Worm (Caenorhabditis elegans) whole organism, L4 larva: Measurements from ENCODE around the gene zmp-5.

Experiments
- F26F4.8 ChIP-seq: fragments of 200-800 bp; sonication (Bioruptor generic); conservative IDR thresholded peaks from 2 replicates; pipeline ENCODE4 v1.3.6; 2022; ENCODE audit warnings: missing genetic modification characterization, missing compliant biosample characterization
- F44E2.7 ChIP-seq: fragments of 200-800 bp; sonication (Bioruptor generic); IDR thresholded peaks from 2 replicates; pipeline ENCODE4 v2.1.2; 2022; ENCODE audit warnings: missing genetic modification characterization, missing compliant biosample characterization
- ZK546.5 ChIP-seq, 2 experiments: sonication (generic microtip); optimal IDR thresholded peaks; 2 replicates each; lab custom pipeline; 2017; ENCODE audit warnings: missing biosample characterization in 2 of 2, missing genetic modification characterization in 2 of 2
- aha-1 ChIP-seq: fragments of 150-350 bp; peaks from one replicate; lab custom pipeline; 2014; ENCODE audit warnings: missing biosample characterization, missing genetic modification characterization
- ceh-44 ChIP-seq: fragments of 200-800 bp; sonication (Bioruptor generic); IDR thresholded peaks from 2 replicates; pipeline ENCODE4 v1.3.6; 2022; ENCODE audit warnings: missing genetic modification reagents, missing genetic modification characterization, missing compliant biosample characterization
- ceh-62 ChIP-seq: sonication (generic microtip); optimal IDR thresholded peaks from 2 replicates; lab custom pipeline; 2017; ENCODE audit warnings: missing biosample characterization, missing genetic modification characterization
- ctbp-1 ChIP-seq: fragments of 200-800 bp; sonication (Bioruptor generic); IDR thresholded peaks from 2 replicates; pipeline ENCODE4 v1.3.6; 2022; ENCODE audit warnings: missing genetic modification reagents, missing genetic modification characterization, missing compliant biosample characterization
- daf-12 ChIP-seq: fragments of 150-350 bp; optimal IDR thresholded peaks from 2 replicates; lab custom pipeline; 2014; ENCODE audit warnings: missing biosample characterization, missing genetic modification reagents, missing genetic modification characterization
- daf-16 ChIP-seq, 3 experiments: sonication (generic microtip); optimal IDR thresholded peaks; 2 replicates each; lab custom pipeline; 2016 to 2017; ENCODE audit warnings: missing genetic modification characterization in 3 of 3, missing genetic modification reagents in 3 of 3, mild to moderate bottlenecking in 2 of 3, missing compliant biosample characterization in 2 of 3, missing biosample characterization in 1 of 3, moderate library complexity in 1 of 3
- daf-19 ChIP-seq: fragments of 200-800 bp; sonication (Bioruptor generic); conservative IDR thresholded peaks from 2 replicates; pipeline ENCODE4 v1.3.6; 2022; ENCODE audit warnings: missing genetic modification characterization, missing compliant biosample characterization
- dmd-6 ChIP-seq: fragments of 200-800 bp; sonication (Bioruptor generic); IDR thresholded peaks from 2 replicates; pipeline ENCODE4 v1.3.6; 2022; ENCODE audit warnings: missing genetic modification reagents, missing genetic modification characterization, missing compliant biosample characterization
- dmd-8 ChIP-seq: fragments of 200-800 bp; sonication (Bioruptor generic); IDR thresholded peaks from 2 replicates; pipeline ENCODE4 v1.3.6; 2022; ENCODE audit warnings: missing genetic modification characterization, missing compliant biosample characterization
- dmd-9 ChIP-seq: fragments of 200-800 bp; sonication (Bioruptor generic); IDR thresholded peaks from 2 replicates; pipeline ENCODE4 v1.3.6; 2022; ENCODE audit warnings: missing genetic modification reagents, missing genetic modification characterization, missing compliant biosample characterization
- duxl-1 ChIP-seq: sonication (generic microtip); optimal IDR thresholded peaks from 2 replicates; lab custom pipeline; 2016; ENCODE audit warnings: mild to moderate bottlenecking, missing genetic modification characterization, moderate library complexity, missing compliant biosample characterization; ENCODE audit not compliant: poor library complexity
- egl-27 ChIP-seq: sonication (generic microtip); optimal IDR thresholded peaks from 3 replicates; lab custom pipeline; 2017; ENCODE audit warnings: missing biosample characterization, missing genetic modification reagents, missing genetic modification characterization
- egl-43 ChIP-seq: fragments of 200-800 bp; sonication (Bioruptor generic); IDR thresholded peaks from 2 replicates; pipeline ENCODE4 v1.3.6; 2022; ENCODE audit warnings: missing genetic modification reagents, missing genetic modification characterization, missing compliant biosample characterization
- hif-1 ChIP-seq, 2 experiments: sonication (generic microtip); optimal IDR thresholded peaks; 2 replicates each; lab custom pipeline; 2016 to 2017; ENCODE audit warnings: missing compliant biosample characterization in 2 of 2, missing genetic modification characterization in 2 of 2, missing genetic modification reagents in 2 of 2, missing genotype in 2 of 2, mild to moderate bottlenecking in 1 of 2
- hlh-30 ChIP-seq: sonication (generic microtip); optimal IDR thresholded peaks from 2 replicates; lab custom pipeline; 2017; ENCODE audit warnings: antibody characterized with exemption, mild to moderate bottlenecking, missing genetic modification characterization, missing compliant biosample characterization; ENCODE audit not compliant: insufficient read depth
- hmg-1.1 ChIP-seq: fragments of 200-800 bp; sonication (Bioruptor generic); IDR thresholded peaks from 2 replicates; pipeline ENCODE4 v1.3.6; 2022; ENCODE audit warnings: missing genetic modification reagents, missing genetic modification characterization, missing compliant biosample characterization
- jun-1 ChIP-seq: fragments of 150-350 bp; optimal IDR thresholded peaks from 2 replicates; lab custom pipeline; 2014; ENCODE audit warnings: missing biosample characterization, missing genetic modification reagents, missing genetic modification characterization
- lim-7 ChIP-seq: fragments of 200-800 bp; sonication (Bioruptor generic); IDR thresholded peaks from 2 replicates; pipeline ENCODE4 v1.3.6; 2022; ENCODE audit warnings: missing genetic modification characterization, missing compliant biosample characterization
- lin-1 ChIP-seq: fragments of 200-800 bp; sonication (Bioruptor generic); IDR thresholded peaks from 2 replicates; pipeline ENCODE4 v1.3.6; 2022; ENCODE audit warnings: missing genetic modification reagents, missing genetic modification characterization, missing compliant biosample characterization
- lin-13 ChIP-seq: fragments of 150-350 bp; optimal IDR thresholded peaks from 2 replicates; lab custom pipeline; 2014; ENCODE audit warnings: missing biosample characterization, missing genetic modification reagents, missing genetic modification characterization
- lin-38 ChIP-seq: fragments of 200-800 bp; sonication (Bioruptor generic); IDR thresholded peaks from 2 replicates; pipeline ENCODE4 v1.3.6; 2022; ENCODE audit warnings: missing genetic modification reagents, missing genetic modification characterization, missing compliant biosample characterization
- lin-39 ChIP-seq: fragments of 150-350 bp; optimal IDR thresholded peaks from 2 replicates; lab custom pipeline; 2014; ENCODE audit warnings: missing biosample characterization, missing genetic modification reagents, missing genetic modification characterization
- lir-3 ChIP-seq: sonication (generic microtip); optimal IDR thresholded peaks from 2 replicates; lab custom pipeline; 2016; ENCODE audit warnings: mild to moderate bottlenecking, missing genetic modification characterization, missing compliant biosample characterization
- lsy-2 ChIP-seq, 2 experiments: fragments of 150-350 bp in 1 of 2; sonication (generic microtip) in 1 of 2; optimal IDR thresholded peaks; 2 replicates each; lab custom pipeline; 2014 to 2017; ENCODE audit warnings: missing biosample characterization in 2 of 2, missing genetic modification characterization in 2 of 2
- mdl-1 ChIP-seq, 2 experiments: fragments of 150-350 bp in 1 of 2; sonication (generic microtip) in 1 of 2; optimal IDR thresholded peaks; 2 replicates each; lab custom pipeline; 2014 to 2017; ENCODE audit warnings: missing biosample characterization in 2 of 2, missing genetic modification characterization in 2 of 2
- mep-1 ChIP-seq: fragments of 150-350 bp; sonication (generic microtip); optimal IDR thresholded peaks from 3 replicates; lab custom pipeline; 2014; ENCODE audit warnings: missing biosample characterization, missing genetic modification characterization
- mxl-3 ChIP-seq: fragments of 200-800 bp; sonication (Bioruptor generic); optimal IDR thresholded peaks from 2 replicates; lab custom pipeline; 2018; ENCODE audit warnings: mild to moderate bottlenecking, missing genetic modification characterization, missing compliant biosample characterization
- nhr-102 ChIP-seq: sonication (generic microtip); optimal IDR thresholded peaks from 2 replicates; lab custom pipeline; 2016; ENCODE audit warnings: mild to moderate bottlenecking, missing genetic modification characterization, moderate library complexity, missing compliant biosample characterization
- nhr-11 ChIP-seq: fragments of 150-350 bp; optimal IDR thresholded peaks from 2 replicates; lab custom pipeline; 2014; ENCODE audit warnings: missing biosample characterization, missing genetic modification characterization
- nhr-237 ChIP-seq: sonication (generic microtip); optimal IDR thresholded peaks from 2 replicates; lab custom pipeline; 2017; ENCODE audit warnings: missing biosample characterization, missing genetic modification characterization
- nhr-25 ChIP-seq: sonication (generic microtip); optimal IDR thresholded peaks from 2 replicates; lab custom pipeline; 2017; ENCODE audit warnings: missing genetic modification characterization, mild to moderate bottlenecking, missing compliant biosample characterization, antibody characterized with exemption, moderate library complexity, borderline replicate concordance; ENCODE audit not compliant: insufficient read depth
- nhr-42 ChIP-seq: fragments of 200-800 bp; sonication (Bioruptor generic); IDR thresholded peaks from 2 replicates; pipeline ENCODE4 v1.3.6; 2022; ENCODE audit warnings: missing genetic modification characterization, missing compliant biosample characterization
- nhr-48 ChIP-seq: sonication (generic microtip); optimal IDR thresholded peaks from 2 replicates; lab custom pipeline; 2016; ENCODE audit warnings: mild to moderate bottlenecking, missing genetic modification characterization, missing compliant biosample characterization
- php-3 ChIP-seq: fragments of 200-800 bp; sonication (Bioruptor generic); IDR thresholded peaks from 2 replicates; pipeline ENCODE4 v1.3.6; 2022; ENCODE audit warnings: missing genetic modification reagents, missing genetic modification characterization, missing compliant biosample characterization
- pqm-1 ChIP-seq: sonication (generic microtip); optimal IDR thresholded peaks from 2 replicates; lab custom pipeline; 2017; ENCODE audit warnings: missing biosample characterization, missing genetic modification characterization
- sdz-12 ChIP-seq: fragments of 200-800 bp; sonication (Bioruptor generic); optimal IDR thresholded peaks from 2 replicates; lab custom pipeline; 2018; ENCODE audit warnings: mild to moderate bottlenecking, missing genetic modification characterization, missing compliant biosample characterization
- set-16 ChIP-seq: fragments of 200-800 bp; sonication (Bioruptor generic); IDR thresholded peaks from 2 replicates; pipeline ENCODE4 v1.3.6; 2022; ENCODE audit warnings: missing genetic modification reagents, missing genetic modification characterization, missing compliant biosample characterization
- spr-3 ChIP-seq: fragments of 200-800 bp; sonication (Bioruptor generic); optimal IDR thresholded peaks from 2 replicates; lab custom pipeline; 2018; ENCODE audit warnings: mild to moderate bottlenecking, missing genetic modification characterization, missing compliant biosample characterization
- tag-97 ChIP-seq: fragments of 200-800 bp; sonication (Bioruptor generic); IDR thresholded peaks from 2 replicates; pipeline ENCODE4 v1.3.6; 2022; ENCODE audit warnings: missing genetic modification characterization, missing compliant biosample characterization
- zag-1 ChIP-seq: fragments of 150-350 bp; optimal IDR thresholded peaks from 2 replicates; lab custom pipeline; 2014; ENCODE audit warnings: missing biosample characterization, missing genetic modification characterization
- zfp-3 ChIP-seq: fragments of 200-800 bp; sonication (Bioruptor generic); conservative IDR thresholded peaks from 2 replicates; pipeline ENCODE4 v1.3.6; 2022; ENCODE audit warnings: missing genetic modification reagents, missing genetic modification characterization, missing compliant biosample characterization

Gene zmp-5

DNA sequence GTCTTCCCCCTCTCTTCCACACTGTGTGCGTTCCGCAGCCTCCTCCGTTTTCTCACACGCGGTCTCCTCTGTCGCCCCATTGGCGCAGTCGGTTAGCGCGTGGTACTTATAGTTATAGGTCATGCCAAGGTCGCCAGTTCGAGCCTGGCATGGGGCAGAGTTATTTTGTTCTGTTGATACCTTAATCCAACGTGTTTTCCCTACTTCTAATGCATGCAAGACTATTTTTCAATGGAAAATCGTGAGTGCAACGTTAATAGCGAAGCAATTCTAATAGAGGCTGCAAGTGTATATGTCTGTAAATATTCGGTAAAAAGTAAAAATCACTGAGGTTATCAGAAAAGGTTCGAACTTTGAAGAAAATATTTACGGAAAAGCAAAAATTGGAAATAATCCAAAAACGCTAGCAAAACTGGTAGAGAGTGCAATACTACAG, 14.2 kb downstream of the zmp-5 start (continued):
- TF ChIP-seq F44E2.7 (GFP tag; lab: Robert Waterston, UW) (0 out of 2 replicates have a peak, but pooled peaks have one; percentile 36), spr-3 (GFP tag; lab: Kevin White, UChicago) (peak; percentile 85), egl-27 (tag; lab: Kevin White, UChicago) (no peak), lin-1 (GFP tag; lab: Robert Waterston, UW) (no peak; the same call in 1 of the 2 replicates), lin-39 (no peak), mdl-1 (tag; optimal IDR thresholded peaks at IDR 0.05; lab: Kevin White, UChicago) (peak; percentile 44 to 66), hif-1 (tag; optimal IDR thresholded peaks at IDR 0.05; lab: Kevin White, UChicago) (peak in 1 of 2 experiments; percentile 72), nhr-42 (GFP tag; lab: Robert Waterston, UW) (peak; percentile 72), nhr-102 (tag; lab: Kevin White, UChicago) (peak; percentile 82), nhr-48 (tag; lab: Kevin White, UChicago) (peak; percentile 81), ZK546.5 (tag; optimal IDR thresholded peaks at IDR 0.05; lab: Kevin White, UChicago) (no peak), dmd-6 (GFP tag; lab: Robert Waterston, UW) (peak; percentile 57), daf-19 (GFP tag; lab: Robert Waterston, UW) (peak; percentile 61), mxl-3 (GFP tag; lab: Kevin White, UChicago) (peak; percentile 78), lsy-2 (tag; optimal IDR thresholded peaks at IDR 0.05; lab: Kevin White, UChicago) (peak in 1 of 2 experiments; percentile 63), nhr-11 (tag; lab: Kevin White, UChicago) (no peak), mep-1 (tag; lab: Kevin White, UChicago) (peak; percentile 74), dmd-8 (GFP tag; lab: Robert Waterston, UW) (peak; percentile 85), lin-13 (GFP tag; lab: Kevin White, UChicago) (peak; percentile 77), pqm-1 (tag; lab: Kevin White, UChicago) (no peak), lir-3 (tag; lab: Kevin White, UChicago) (peak; percentile 61), jun-1 (tag; lab: Kevin White, UChicago) (no peak), nhr-237 (tag; lab: Kevin White, UChicago) (no peak), set-16 (peak; percentile 38; the same call in 1 of the 2 replicates), daf-12 (tag; lab: Kevin White, UChicago) (no peak)

DNA sequence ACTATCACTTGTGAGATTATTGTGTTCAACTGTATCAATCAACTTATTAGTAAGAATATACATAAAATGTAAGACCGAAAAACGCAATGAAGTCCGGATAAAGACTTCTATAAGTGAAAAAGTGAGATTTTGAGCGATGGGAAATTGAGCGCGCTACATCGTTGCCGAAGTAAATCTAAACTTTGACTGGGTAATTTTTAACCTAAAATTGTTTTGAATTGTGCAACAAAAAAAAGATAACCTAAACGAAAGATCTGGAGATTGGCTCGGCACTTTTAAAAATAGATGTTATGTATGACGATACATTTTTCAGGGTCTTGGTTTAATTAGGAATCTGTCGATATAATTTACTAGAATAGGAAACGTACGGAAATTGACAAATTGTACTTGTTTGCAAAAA, 16.2 kb downstream of the zmp-5 start:
- TF ChIP-seq lin-13 (GFP tag; lab: Kevin White, UChicago) (no peak), duxl-1 (tag; lab: Kevin White, UChicago) (peak; percentile 10), ceh-62 (tag; lab: Kevin White, UChicago) (no peak), tag-97 (no peak), aha-1 (tag; lab: Kevin White, UChicago) (peak; percentile 95), nhr-25 (tag; lab: Kevin White, UChicago) (peak; percentile 47), ctbp-1 (peak; percentile 21; the same call in 1 of the 2 replicates)

DNA sequence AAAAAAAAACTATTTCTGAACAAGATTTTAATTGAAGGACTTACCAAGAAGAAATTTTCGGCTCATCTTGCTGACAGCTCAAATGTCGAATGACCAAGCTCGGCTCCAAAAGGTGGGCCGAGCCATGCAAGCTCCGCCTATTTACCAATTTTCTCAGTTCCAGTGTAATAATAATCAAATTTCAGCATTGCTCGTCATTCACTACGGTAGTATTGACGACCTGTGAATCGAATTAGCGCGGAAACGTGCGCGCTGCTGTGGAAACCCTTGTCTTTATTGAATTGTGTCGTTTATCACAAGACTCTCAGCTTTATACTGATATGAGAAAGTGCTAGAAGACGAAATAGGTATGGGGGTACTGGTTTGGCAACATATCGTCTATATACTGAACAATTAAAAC, 16.6 kb downstream of the zmp-5 start, which contains the start of gene nlp-76:
Gene nlp-76 (minus strand): TSS at position 367 of the 400 bp plus-strand sequence.
- peak; percentile 98 for TF ChIP-seq aha-1 (tag; lab: Kevin White, UChicago)
- no peak for TF ChIP-seq ZK546.5 (tag; optimal IDR thresholded peaks at IDR 0.05; lab: Kevin White, UChicago)
- peak; percentile 41 for TF ChIP-seq mep-1 (tag; lab: Kevin White, UChicago)
- TF ChIP-seq egl-43 = 0 out of 2 replicates have a peak, but pooled peaks have one; percentile 52
- peak; percentile 39 for TF ChIP-seq spr-3 (GFP tag; lab: Kevin White, UChicago)
- peak in 1 of 2 experiments; percentile 37 for TF ChIP-seq lsy-2 (tag; optimal IDR thresholded peaks at IDR 0.05; lab: Kevin White, UChicago)
- no peak for TF ChIP-seq ceh-62 (tag; lab: Kevin White, UChicago)
- TF ChIP-seq hlh-30 (tag; lab: Kevin White, UChicago) = peak; percentile 56
- 0 out of 2 replicates have a peak, but pooled peaks have one; percentile 21 for TF ChIP-seq php-3 (GFP tag; lab: Robert Waterston, UW)
- TF ChIP-seq dmd-9 (GFP tag; lab: Robert Waterston, UW) = peak; percentile 41; the same call in 1 of the 2 replicates
- no peak for TF ChIP-seq ceh-44 (GFP tag; lab: Robert Waterston, UW)
- no peak for TF ChIP-seq daf-16 (GFP tag; optimal IDR thresholded peaks at IDR 0.05; lab: Kevin White, UChicago)
- TF ChIP-seq daf-16 (tag; optimal IDR thresholded peaks at IDR 0.05; lab: Kevin White, UChicago) = peak; percentile 41
- TF ChIP-seq zag-1 (tag; lab: Kevin White, UChicago) = no peak
- TF ChIP-seq lin-38 (GFP tag; lab: Robert Waterston, UW) = 0 out of 2 replicates have a peak, but pooled peaks have one; percentile 6
- no peak for TF ChIP-seq mdl-1 (tag; optimal IDR thresholded peaks at IDR 0.05; lab: Kevin White, UChicago)
- 0 out of 2 replicates have a peak, but pooled peaks have one; percentile 11 for TF ChIP-seq zfp-3 (GFP tag; lab: Robert Waterston, UW)
- TF ChIP-seq sdz-12 (GFP tag; lab: Kevin White, UChicago) = peak; percentile 15
- TF ChIP-seq hmg-1.1 (GFP tag; lab: Robert Waterston, UW) = 0 out of 2 replicates have a peak, but pooled peaks have one; percentile 36
- TF ChIP-seq lim-7 = peak; percentile 61; the same call in 1 of the 2 replicates
- TF ChIP-seq lin-13 (GFP tag; lab: Kevin White, UChicago) = no peak
- TF ChIP-seq tag-97 = no peak
- no peak for TF ChIP-seq F26F4.8 (GFP tag; lab: Robert Waterston, UW)
